Fruit fly (Drosophila melanogaster) whole organism, embryonic: Measurements from ENCODE around the gene CG6012.
A peak's percentile ranks its signal among the peaks of the same experiment; 100 is the strongest.

Experiments used
- Bdp1 ChIP-seq: fragments of 200-800 bp; sonication (Bioruptor generic); optimal IDR thresholded peaks from 3 replicates; lab custom pipeline; 2016; ENCODE audit warnings: missing biosample characterization, missing genetic modification characterization
- C15 ChIP-seq: fragments of 200-800 bp; sonication (Bioruptor generic); IDR thresholded peaks from 3 replicates; pipeline ENCODE4 v1.3.6; 2022; ENCODE audit warnings: missing biosample characterization, missing genetic modification characterization
- CG10959 ChIP-seq: fragments of 200-800 bp; sonication (Bioruptor generic); IDR thresholded peaks from 2 replicates; pipeline ENCODE4 v1.3.6; 2022; ENCODE audit warnings: missing biosample characterization, missing genetic modification characterization
- CG12391 ChIP-seq: fragments of 200-800 bp; sonication (Bioruptor generic); optimal IDR thresholded peaks from 3 replicates; lab custom pipeline; 2018; ENCODE audit warnings: missing biosample characterization, mild to moderate bottlenecking, missing genetic modification characterization, moderate library complexity
- CG13296 ChIP-seq: fragments of 200-800 bp; sonication (Bioruptor generic); optimal IDR thresholded peaks from 3 replicates; lab custom pipeline; 2018; ENCODE audit warnings: missing biosample characterization, mild to moderate bottlenecking, missing genetic modification characterization
- CG14710 ChIP-seq: fragments of 200-800 bp; sonication (Bioruptor generic); optimal IDR thresholded peaks from 3 replicates; lab custom pipeline; 2019; ENCODE audit warnings: missing biosample characterization, mild to moderate bottlenecking, missing genetic modification characterization, moderate library complexity
- CG15601 ChIP-seq: fragments of 200-800 bp; sonication (Bioruptor generic); optimal IDR thresholded peaks from 3 replicates; lab custom pipeline; 2019; ENCODE audit warnings: missing biosample characterization, mild to moderate bottlenecking, missing genetic modification characterization, moderate library complexity
- CG17361 ChIP-seq: fragments of 200-800 bp; sonication (Bioruptor generic); IDR thresholded peaks from 3 replicates; pipeline ENCODE4 v1.3.6; 2022; ENCODE audit warnings: missing biosample characterization, missing genetic modification characterization
- CG1792 ChIP-seq: fragments of 200-800 bp; sonication (Bioruptor generic); optimal IDR thresholded peaks from 2 replicates; lab custom pipeline; 2016; ENCODE audit warnings: missing biosample characterization, missing genetic modification characterization
- CG2199 ChIP-seq: fragments of 200-800 bp; sonication (Bioruptor generic); IDR thresholded peaks from 3 replicates; pipeline ENCODE4 v1.3.6; 2022; ENCODE audit warnings: missing biosample characterization, missing genetic modification characterization
- CG2678 ChIP-seq: fragments of 200-800 bp; sonication (Bioruptor generic); optimal IDR thresholded peaks from 3 replicates; lab custom pipeline; 2019; ENCODE audit warnings: missing biosample characterization, mild to moderate bottlenecking, missing genetic modification characterization, moderate library complexity
- CG3163 ChIP-seq: fragments of 200-800 bp; sonication (Bioruptor generic); optimal IDR thresholded peaks from 3 replicates; lab custom pipeline; 2016; ENCODE audit warnings: missing biosample characterization, missing genetic modification characterization
- CG34376 ChIP-seq: fragments of 200-800 bp; sonication (Bioruptor generic); optimal IDR thresholded peaks from 2 replicates; lab custom pipeline; 2018; ENCODE audit warnings: missing biosample characterization, mild to moderate bottlenecking, missing genetic modification characterization
- CG6254 ChIP-seq: fragments of 200-800 bp; sonication (Bioruptor generic); optimal IDR thresholded peaks from 3 replicates; lab custom pipeline; 2017; ENCODE audit warnings: mild to moderate bottlenecking, missing biosample characterization, missing genetic modification reagents, missing genetic modification characterization
- CG7928 ChIP-seq: fragments of 200-800 bp; sonication (Bioruptor generic); optimal IDR thresholded peaks from 2 replicates; lab custom pipeline; 2017; ENCODE audit warnings: missing biosample characterization, mild to moderate bottlenecking, missing genetic modification characterization
- CG9932 ChIP-seq: fragments of 200-800 bp; sonication (Bioruptor generic); IDR thresholded peaks from 2 replicates; pipeline ENCODE4 v1.3.6; 2022; ENCODE audit warnings: missing biosample characterization, missing genetic modification characterization
- Ets65A ChIP-seq: fragments of 200-800 bp; sonication (Bioruptor generic); peaks from one replicate; lab custom pipeline; 2016; ENCODE audit warnings: missing biosample characterization, missing genetic modification characterization
- HLH54F ChIP-seq: fragments of 200-800 bp; sonication (Bioruptor generic); optimal IDR thresholded peaks from 3 replicates; lab custom pipeline; 2016; ENCODE audit warnings: missing biosample characterization, missing genetic modification characterization
- HLHmδ ChIP-seq: fragments of 200-800 bp; sonication (Bioruptor generic); optimal IDR thresholded peaks from 2 replicates; lab custom pipeline; 2018; ENCODE audit warnings: missing biosample characterization, mild to moderate bottlenecking, missing genetic modification characterization, moderate library complexity
- HmgD ChIP-seq: fragments of 200-800 bp; sonication (Bioruptor generic); optimal IDR thresholded peaks from 3 replicates; lab custom pipeline; 2016; ENCODE audit warnings: missing biosample characterization, missing genetic modification characterization
- Hr3 ChIP-seq: fragments of 200-800 bp; sonication (Bioruptor generic); optimal IDR thresholded peaks from 3 replicates; lab custom pipeline; 2016; ENCODE audit warnings: missing biosample characterization, missing genetic modification characterization
- Hsf ChIP-seq: fragments of 200-800 bp; sonication (Bioruptor generic); optimal IDR thresholded peaks from 3 replicates; lab custom pipeline; 2016; ENCODE audit warnings: missing biosample characterization, missing genetic modification characterization
- MTF-1 ChIP-seq: fragments of 200-800 bp; sonication (Bioruptor generic); optimal IDR thresholded peaks from 2 replicates; lab custom pipeline; 2018; ENCODE audit warnings: missing biosample characterization, mild to moderate bottlenecking, missing genetic modification characterization, borderline replicate concordance
- Med ChIP-seq: fragments of 200-800 bp; sonication (Bioruptor generic); peaks from one replicate; lab custom pipeline; 2016; ENCODE audit warnings: missing biosample characterization, missing genetic modification characterization, mild to moderate bottlenecking, inconsistent platforms, moderate library complexity
- Neu2 ChIP-seq: fragments of 200-800 bp; sonication (Bioruptor generic); optimal IDR thresholded peaks from 3 replicates; lab custom pipeline; 2016; ENCODE audit warnings: missing biosample characterization, missing genetic modification characterization, borderline replicate concordance
- Poxn ChIP-seq: fragments of 200-800 bp; sonication (Bioruptor generic); IDR thresholded peaks from 2 replicates; pipeline ENCODE4 v1.3.6; 2022; ENCODE audit warnings: missing biosample characterization, missing genetic modification characterization
- Trl ChIP-seq, 3 experiments: fragments of >200 bp in 2 of 3; fragments of 200-800 bp in 1 of 3; sonication (Bioruptor generic) in 1 of 3; optimal IDR thresholded peaks; 2 replicates in 1 of 3; 3 replicates in 2 of 3; lab custom pipeline; 2016 to 2017; ENCODE audit warnings: missing biosample characterization in 1 of 3, missing genetic modification characterization in 1 of 3
- chif ChIP-seq, 2 experiments: fragments of 200-800 bp; sonication (Bioruptor generic); optimal IDR thresholded peaks; 3 replicates each; lab custom pipeline; 2016; ENCODE audit warnings: missing biosample characterization in 2 of 2, missing genetic modification characterization in 2 of 2
- chinmo ChIP-seq: fragments of 200-800 bp; sonication (Bioruptor generic); IDR thresholded peaks from 4 replicates; pipeline ENCODE4 v1.3.6; 2022; ENCODE audit warnings: missing biosample characterization, missing genetic modification characterization; ENCODE audit not compliant: partially characterized antibody
- cwo ChIP-seq: fragments of 200-800 bp; sonication (Bioruptor generic); optimal IDR thresholded peaks from 3 replicates; lab custom pipeline; 2017; ENCODE audit warnings: missing biosample characterization, missing genetic modification characterization, mild to moderate bottlenecking, moderate library complexity, missing genetic modification reagents
- exex ChIP-seq: fragments of 200-800 bp; sonication (Bioruptor generic); optimal IDR thresholded peaks from 4 replicates; lab custom pipeline; 2018; ENCODE audit warnings: missing biosample characterization, mild to moderate bottlenecking, missing genetic modification characterization, moderate library complexity
- gfzf ChIP-seq: fragments of 200-800 bp; sonication (Bioruptor generic); optimal IDR thresholded peaks from 2 replicates; lab custom pipeline; 2016; ENCODE audit warnings: missing biosample characterization, mild to moderate bottlenecking, missing genetic modification characterization, moderate library complexity
- grn ChIP-seq: fragments of 200-800 bp; sonication (Bioruptor generic); optimal IDR thresholded peaks from 3 replicates; lab custom pipeline; 2017; ENCODE audit warnings: missing biosample characterization, missing genetic modification characterization
- her ChIP-seq: fragments of 200-800 bp; sonication (Bioruptor generic); optimal IDR thresholded peaks from 2 replicates; lab custom pipeline; 2016; ENCODE audit warnings: missing biosample characterization, missing genetic modification characterization
- kah ChIP-seq: fragments of 200-800 bp; sonication (Bioruptor generic); optimal IDR thresholded peaks from 2 replicates; lab custom pipeline; 2018; ENCODE audit warnings: missing biosample characterization, mild to moderate bottlenecking, missing genetic modification characterization
- lab ChIP-seq: fragments of 200-800 bp; sonication (Bioruptor generic); optimal IDR thresholded peaks from 3 replicates; lab custom pipeline; 2017; ENCODE audit warnings: missing biosample characterization, missing genetic modification characterization, mild to moderate bottlenecking, moderate library complexity, missing genetic modification reagents
- mirr ChIP-seq: fragments of 200-800 bp; sonication (Bioruptor generic); optimal IDR thresholded peaks from 3 replicates; lab custom pipeline; 2018; ENCODE audit warnings: missing biosample characterization, mild to moderate bottlenecking, missing genetic modification characterization
- odd ChIP-seq: fragments of 200-800 bp; sonication (Bioruptor generic); optimal IDR thresholded peaks from 2 replicates; lab custom pipeline; 2017; ENCODE audit warnings: missing biosample characterization, mild to moderate bottlenecking, missing genetic modification characterization
- onecut ChIP-seq: fragments of 200-800 bp; sonication (Bioruptor generic); IDR thresholded peaks from 2 replicates; pipeline ENCODE4 v1.3.6; 2022; ENCODE audit warnings: missing biosample characterization, missing genetic modification characterization
- salm ChIP-seq: fragments of 200-800 bp; sonication (Bioruptor generic); optimal IDR thresholded peaks from 2 replicates; lab custom pipeline; 2018; ENCODE audit warnings: missing biosample characterization, mild to moderate bottlenecking, missing genetic modification characterization
- seq ChIP-seq: fragments of 200-800 bp; sonication (Bioruptor generic); IDR thresholded peaks from 2 replicates; pipeline ENCODE4 v1.3.6; 2022; ENCODE audit warnings: missing biosample characterization, missing genetic modification characterization
- sna ChIP-seq: fragments of 200-800 bp; sonication (Bioruptor generic); IDR thresholded peaks from 2 replicates; pipeline ENCODE4 v1.3.6; 2022; ENCODE audit warnings: missing biosample characterization, missing genetic modification characterization; ENCODE audit not compliant: partially characterized antibody
- sqz ChIP-seq: fragments of 200-800 bp; sonication (Bioruptor generic); optimal IDR thresholded peaks from 3 replicates; lab custom pipeline; 2018; ENCODE audit warnings: missing biosample characterization, mild to moderate bottlenecking, missing genetic modification characterization
- sr ChIP-seq: fragments of 200-800 bp; sonication (Bioruptor generic); IDR thresholded peaks from 3 replicates; pipeline ENCODE4 v1.3.6; 2022; ENCODE audit warnings: missing biosample characterization, missing genetic modification characterization
- tio ChIP-seq: fragments of 200-800 bp; sonication (Bioruptor generic); optimal IDR thresholded peaks from 2 replicates; lab custom pipeline; 2017; ENCODE audit warnings: missing biosample characterization, missing genetic modification characterization, inconsistent platforms

Gene CG6012

dm6 chr2L:16858466-16859007, 2.8 kb downstream of the CG6012 start, which contains the start of gene CG31809 (continued):
- TF ChIP-seq CG6254 (GFP tag; lab: Kevin White, UChicago), result peak; percentile 47
- TF ChIP-seq HmgD (GFP tag; lab: Kevin White, UChicago), result no peak
- peak; percentile 66; the same call in 2 of the 3 replicates for TF ChIP-seq CG2199 (GFP tag; lab: Robert Waterston, UW)
- no peak for TF ChIP-seq gfzf (GFP tag; lab: Kevin White, UChicago)
- TF ChIP-seq lab (GFP tag; lab: Kevin White, UChicago), result peak; percentile 7
- TF ChIP-seq seq (GFP tag; lab: Robert Waterston, UW), result no peak
- no peak for TF ChIP-seq CG1792 (GFP tag; lab: Kevin White, UChicago)
- TF ChIP-seq Hr3, result no peak
- TF ChIP-seq CG17361, result no peak
- no peak for TF ChIP-seq CG12391 (tag; lab: Kevin White, UChicago)
- TF ChIP-seq kah (GFP tag; lab: Kevin White, UChicago), result no peak
- TF ChIP-seq HLH54F (GFP tag; lab: Kevin White, UChicago), result no peak
- TF ChIP-seq CG10959, result no peak
- TF ChIP-seq HLHmδ (GFP tag; lab: Kevin White, UChicago), result no peak
- TF ChIP-seq sna (GFP tag; lab: Robert Waterston, UW), result no peak
- no peak for TF ChIP-seq CG14710 (tag; lab: Kevin White, UChicago)
- TF ChIP-seq CG7928 (GFP tag; lab: Kevin White, UChicago), result no peak
- TF ChIP-seq odd (GFP tag; lab: Kevin White, UChicago), result no peak
- 0 out of 4 replicates have a peak, but pooled peaks have one; percentile 62 for TF ChIP-seq chinmo
- no peak for TF ChIP-seq Neu2
- TF ChIP-seq MTF-1 (GFP tag; lab: Kevin White, UChicago), result peak; percentile 13
- peak; percentile 66 for TF ChIP-seq Med (GFP tag; lab: Kevin White, UChicago)
- TF ChIP-seq C15 (GFP tag; lab: Robert Waterston, UW), result no peak
- TF ChIP-seq CG9932, result no peak
- TF ChIP-seq tio (GFP tag; lab: Kevin White, UChicago), result no peak
- no peak for TF ChIP-seq Hsf (GFP tag; lab: Kevin White, UChicago)
- TF ChIP-seq Ets65A, result no peak
- no peak for TF ChIP-seq her
- TF ChIP-seq CG13296, result peak; percentile 20

dm6 chr2L:16857665-16858064, 3.6 kb downstream of the CG6012 start:
- peak; percentile 45 for TF ChIP-seq salm
- no peak for TF ChIP-seq Bdp1 (GFP tag; lab: Kevin White, UChicago)
- TF ChIP-seq CG2678 (tag; lab: Kevin White, UChicago), result peak; percentile 19
- peak; percentile 72 to 90 for TF ChIP-seq Trl (optimal IDR thresholded peaks at IDR 0.05; lab: Kevin White, UChicago)
- TF ChIP-seq Trl (GFP tag; optimal IDR thresholded peaks at IDR 0.05; lab: Kevin White, UChicago), result no peak
- peak; percentile 70 for TF ChIP-seq exex (tag; lab: Kevin White, UChicago)
- TF ChIP-seq grn (GFP tag; lab: Kevin White, UChicago), result peak; percentile 85
- TF ChIP-seq chif (GFP tag; optimal IDR thresholded peaks at IDR 0.05; lab: Kevin White, UChicago), result no peak
- TF ChIP-seq cwo (GFP tag; lab: Kevin White, UChicago), result peak; percentile 42
- peak; percentile 63; the same call in 1 of the 2 replicates for TF ChIP-seq onecut (GFP tag; lab: Robert Waterston, UW)
- TF ChIP-seq Poxn (GFP tag; lab: Robert Waterston, UW), result no peak
- TF ChIP-seq sqz (GFP tag; lab: Kevin White, UChicago), result peak; percentile 9
- no peak for TF ChIP-seq sr (GFP tag; lab: Robert Waterston, UW)
- peak; percentile 70 for TF ChIP-seq CG34376 (GFP tag; lab: Kevin White, UChicago)
- TF ChIP-seq mirr (GFP tag; lab: Kevin White, UChicago), result peak; percentile 56
- peak; percentile 75 for TF ChIP-seq CG3163 (GFP tag; lab: Kevin White, UChicago)
- peak; percentile 37 for TF ChIP-seq CG15601 (tag; lab: Kevin White, UChicago)
- TF ChIP-seq CG13296, result peak; percentile 19
- TF ChIP-seq CG6254 (GFP tag; lab: Kevin White, UChicago), result peak; percentile 6
- TF ChIP-seq, all 482 proteins: peak for 14
